Worm (Caenorhabditis elegans) whole organism, early embryonic: Measurements from ENCODE around the gene C28A5.1.

Experiments used
- B0310.2 ChIP-seq: sonication (generic microtip); optimal IDR thresholded peaks from 2 replicates; lab custom pipeline; 2016; ENCODE audit warnings: mild to moderate bottlenecking, missing genetic modification characterization, missing compliant biosample characterization
- F13C5.2 ChIP-seq: sonication (generic microtip); optimal IDR thresholded peaks from 2 replicates; lab custom pipeline; 2017; ENCODE audit warnings: mild to moderate bottlenecking, missing genetic modification characterization, inconsistent platforms, missing compliant biosample characterization
- aly-1 ChIP-seq: sonication (generic microtip); optimal IDR thresholded peaks from 2 replicates; lab custom pipeline; 2016; ENCODE audit warnings: missing genetic modification characterization, missing compliant biosample characterization
- ama-1 ChIP-seq: fragments of 150-350 bp; optimal IDR thresholded peaks from 2 replicates; lab custom pipeline; 2014
- ceh-13 ChIP-seq: fragments of 200-800 bp; sonication (Bioruptor generic); optimal IDR thresholded peaks from 2 replicates; lab custom pipeline; 2018; ENCODE audit warnings: mild to moderate bottlenecking, missing genetic modification characterization, missing compliant biosample characterization
- ceh-36 ChIP-seq: sonication (generic microtip); optimal IDR thresholded peaks from 2 replicates; lab custom pipeline; 2016; ENCODE audit warnings: missing genetic modification characterization, inconsistent platforms, missing compliant biosample characterization
- ets-7 ChIP-seq: sonication (generic microtip); optimal IDR thresholded peaks from 2 replicates; lab custom pipeline; 2016; ENCODE audit warnings: missing genotype, missing genetic modification characterization, missing compliant biosample characterization
- flt-1 ChIP-seq: fragments of 200-800 bp; sonication (Bioruptor generic); IDR thresholded peaks from 2 replicates; pipeline ENCODE4 v1.3.6; 2022; ENCODE audit warnings: missing genetic modification characterization, missing compliant biosample characterization
- hmbx-1 ChIP-seq: sonication (generic microtip); optimal IDR thresholded peaks from 2 replicates; lab custom pipeline; 2016; ENCODE audit warnings: mild to moderate bottlenecking, missing genetic modification characterization, missing compliant biosample characterization
- hmg-4 ChIP-seq: fragments of 200-800 bp; sonication (Bioruptor generic); optimal IDR thresholded peaks from 2 replicates; lab custom pipeline; 2018; ENCODE audit warnings: mild to moderate bottlenecking, missing genetic modification characterization, missing compliant biosample characterization
- hnd-1 ChIP-seq: sonication (generic microtip); optimal IDR thresholded peaks from 2 replicates; lab custom pipeline; 2016; ENCODE audit warnings: missing genetic modification characterization, missing compliant biosample characterization
- pes-1 ChIP-seq: fragments of 200-800 bp; sonication (Bioruptor generic); IDR thresholded peaks from 2 replicates; pipeline ENCODE4 v1.3.6; 2022; ENCODE audit warnings: missing genetic modification reagents, missing genetic modification characterization, missing compliant biosample characterization
- scrt-1 ChIP-seq: fragments of 200-800 bp; sonication (Bioruptor generic); IDR thresholded peaks from 2 replicates; pipeline ENCODE4 v1.3.6; 2022; ENCODE audit warnings: missing genetic modification characterization, missing compliant biosample characterization
- sea-1 ChIP-seq: fragments of 200-800 bp; sonication (Bioruptor generic); conservative IDR thresholded peaks from 2 replicates; pipeline ENCODE4 v1.3.6; 2022; ENCODE audit warnings: missing genetic modification characterization, missing compliant biosample characterization
- tbx-11 ChIP-seq: fragments of 200-800 bp; sonication (Bioruptor generic); IDR thresholded peaks from 2 replicates; pipeline ENCODE4 v1.3.6; 2022; ENCODE audit warnings: missing genetic modification characterization, missing compliant biosample characterization
- tbx-37 ChIP-seq: fragments of 200-800 bp; sonication (Bioruptor generic); conservative IDR thresholded peaks from 2 replicates; pipeline ENCODE4 v1.3.6; 2022; ENCODE audit warnings: missing genetic modification reagents, missing genetic modification characterization, missing compliant biosample characterization
- tra-4 ChIP-seq: sonication (generic microtip); optimal IDR thresholded peaks from 2 replicates; lab custom pipeline; 2017; ENCODE audit warnings: missing genetic modification characterization, missing compliant biosample characterization

C28A5.1 gene

DNA sequence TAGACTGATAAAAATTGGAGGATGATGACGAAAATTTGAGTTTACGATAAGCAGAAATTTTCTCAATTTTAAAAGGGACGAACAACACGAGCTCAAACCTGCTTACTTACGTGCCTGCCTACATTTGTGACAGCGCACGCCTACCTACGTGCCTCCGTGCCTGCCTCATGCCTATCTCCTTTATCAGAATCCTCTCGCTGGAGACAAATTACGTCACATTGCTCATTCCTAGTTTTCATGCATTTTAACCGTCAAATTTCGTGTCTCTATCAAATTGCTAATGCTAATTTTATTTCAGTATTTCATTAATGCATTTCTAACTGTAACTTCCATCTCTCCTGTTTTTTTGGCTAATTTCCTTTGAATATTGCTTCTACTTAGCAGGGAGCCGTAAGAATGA is 52.8 kb downstream of the C28A5.1 start, which contains the start of gene pals-27:
Gene pals-27 (plus strand): TSS at position 301 of the 400 bp plus-strand sequence.
- TF ChIP-seq scrt-1: no peak
- TF ChIP-seq pes-1 (GFP tag; lab: Robert Waterston, UW): no peak
- TF ChIP-seq hmg-4 (GFP tag; lab: Kevin White, UChicago): no peak
- TF ChIP-seq tbx-11 (GFP tag; lab: Robert Waterston, UW): no peak
- no peak for TF ChIP-seq tra-4
- TF ChIP-seq tbx-37 (GFP tag; lab: Robert Waterston, UW): no peak
- TF ChIP-seq F13C5.2 (tag; lab: Kevin White, UChicago): no peak
- TF ChIP-seq aly-1 (tag; lab: Kevin White, UChicago): no peak
- TF ChIP-seq sea-1 (GFP tag; lab: Robert Waterston, UW): no peak
- TF ChIP-seq ets-7 (tag; lab: Kevin White, UChicago): no peak
- TF ChIP-seq ceh-36 (tag; lab: Kevin White, UChicago): no peak
- TF ChIP-seq hmbx-1 (tag; lab: Kevin White, UChicago): no peak
- no peak for TF ChIP-seq B0310.2 (tag; lab: Kevin White, UChicago)
- no peak for TF ChIP-seq ceh-13 (GFP tag; lab: Kevin White, UChicago)
- no peak for TF ChIP-seq ama-1 (lab: Kevin White, UChicago)

DNA sequence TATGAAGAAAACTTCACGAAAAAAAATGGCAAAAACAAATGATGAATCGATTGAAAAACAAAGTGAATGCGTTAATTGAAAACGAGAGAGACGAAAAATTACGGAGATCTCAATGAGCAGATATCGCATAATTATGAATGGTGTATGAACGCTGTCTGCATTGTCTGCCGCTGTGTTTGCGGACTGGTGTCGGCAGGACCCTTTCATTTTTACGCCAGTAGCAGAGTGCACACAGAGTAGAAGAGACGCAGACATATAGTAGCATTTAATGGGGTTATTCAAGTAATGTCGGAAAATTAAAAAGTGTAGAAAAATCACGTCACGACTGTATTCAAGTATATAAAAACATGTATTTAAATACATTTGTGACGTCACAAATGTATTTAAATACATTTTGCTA is 53.3 kb downstream of the C28A5.1 start:
- TF ChIP-seq tra-4 (no peak), hnd-1 (no peak), sea-1 (GFP tag; lab: Robert Waterston, UW) (no peak), F13C5.2 (tag; lab: Kevin White, UChicago) (peak; percentile 11), scrt-1 (no peak)

DNA sequence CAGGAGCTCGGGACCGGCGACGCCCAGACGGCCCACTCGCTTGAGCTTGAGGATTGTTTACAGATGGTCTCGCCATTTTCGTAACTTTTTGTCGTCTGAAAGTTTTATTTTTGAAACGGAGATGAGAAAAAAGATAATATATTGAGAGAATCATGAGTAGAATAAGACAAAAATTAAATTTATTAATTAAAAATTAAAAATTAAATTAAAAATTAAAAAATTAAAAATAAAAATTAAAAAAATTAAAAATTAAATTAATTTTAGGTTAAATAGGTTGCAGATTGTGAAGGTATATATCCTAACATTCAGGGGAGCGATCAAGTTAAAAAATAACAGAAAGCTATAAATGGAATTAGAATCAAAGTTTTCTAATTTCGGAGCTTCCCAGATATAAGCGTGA is 54.4 kb downstream of the C28A5.1 start, which contains the start of gene B0284.3:
Gene B0284.3 (minus strand): TSS at position 101 of the 400 bp plus-strand sequence.
- TF ChIP-seq pes-1 (GFP tag; lab: Robert Waterston, UW) (no peak), ceh-36 (tag; lab: Kevin White, UChicago) (no peak), ama-1 (lab: Kevin White, UChicago) (no peak), hnd-1 (no peak), ceh-13 (GFP tag; lab: Kevin White, UChicago) (no peak), hmg-4 (GFP tag; lab: Kevin White, UChicago) (no peak), flt-1 (GFP tag; lab: Robert Waterston, UW) (no peak), hmbx-1 (tag; lab: Kevin White, UChicago) (no peak), aly-1 (tag; lab: Kevin White, UChicago) (no peak), ets-7 (tag; lab: Kevin White, UChicago) (no peak), tra-4 (no peak), scrt-1 (no peak), B0310.2 (tag; lab: Kevin White, UChicago) (no peak), sea-1 (GFP tag; lab: Robert Waterston, UW) (no peak), tbx-11 (GFP tag; lab: Robert Waterston, UW) (no peak), F13C5.2 (tag; lab: Kevin White, UChicago) (no peak), tbx-37 (GFP tag; lab: Robert Waterston, UW) (no peak)
